Fruit fly (Drosophila melanogaster): ENCODE results near the gene eIF3g1.

eIF3g1 gene

DNA sequence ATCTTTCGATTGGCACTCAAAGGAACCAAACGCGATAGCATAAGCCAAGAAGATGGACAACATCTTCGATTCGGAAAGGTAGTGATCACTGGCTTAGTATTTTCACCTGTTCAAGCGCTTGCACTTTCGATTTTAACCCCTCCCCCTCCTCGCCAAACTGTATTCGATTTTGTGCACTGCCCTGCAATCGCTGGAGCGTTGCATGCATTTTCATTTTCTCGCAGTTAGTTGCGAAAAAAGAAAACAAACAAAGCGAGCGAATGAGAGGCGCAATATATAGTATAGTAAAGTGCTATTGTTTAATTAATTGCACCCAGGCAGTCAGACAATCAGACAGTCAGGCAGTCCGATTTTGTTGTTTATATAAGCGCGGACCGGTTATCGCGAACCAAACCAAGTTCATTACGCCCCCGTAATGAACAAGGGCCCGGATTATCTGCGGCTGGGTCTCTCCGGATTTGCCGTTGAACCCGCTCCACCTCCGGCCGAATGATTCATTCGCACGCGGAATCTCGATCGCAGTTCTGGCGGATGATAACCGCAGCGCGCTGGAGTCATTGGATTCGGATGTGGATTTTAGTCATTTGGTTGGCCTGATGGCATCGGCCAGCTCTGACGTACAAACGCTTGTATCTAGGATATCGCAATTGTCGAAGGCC lies 16.9 kb downstream of the eIF3g1 start:
- TF ChIP-seq psq (GFP tag; optimal IDR thresholded peaks at IDR 0.05) (no peak), dl (GFP tag; optimal IDR thresholded peaks at IDR 0.05; ENCODE audit: insufficient read depth in 1 of 2, partially characterized antibody in 2 of 2) (peak in 1 of 2 experiments; percentile 25)

DNA sequence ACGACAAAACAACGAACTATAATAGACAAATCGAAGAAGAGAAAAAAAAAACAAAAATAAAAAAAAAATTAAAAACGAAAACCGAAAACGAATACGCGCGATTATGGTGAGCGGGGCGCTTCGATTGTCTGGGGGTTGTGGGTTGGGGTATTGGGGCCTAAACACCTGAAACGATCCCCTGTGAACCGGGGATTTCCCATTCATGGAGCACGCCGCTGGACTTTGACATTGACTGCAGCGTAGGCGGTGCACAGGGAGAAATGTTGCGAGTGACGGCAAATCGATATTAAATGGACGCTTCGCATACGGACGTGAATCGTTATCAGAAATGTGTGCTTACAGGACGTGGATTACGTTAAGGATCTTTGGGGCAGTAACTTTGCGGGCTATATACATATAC lies 17.9 kb downstream of the eIF3g1 start:
- no peak for TF ChIP-seq Rel (GFP tag; optimal IDR thresholded peaks at IDR 0.05)
- TF ChIP-seq Rel (tag; optimal IDR thresholded peaks at IDR 0.05): peak; percentile 99
- TF ChIP-seq Hr78 (GFP tag; optimal IDR thresholded peaks at IDR 0.05): no peak
- TF ChIP-seq Hnf4 (GFP tag; optimal IDR thresholded peaks at IDR 0.05): peak; percentile 43

DNA sequence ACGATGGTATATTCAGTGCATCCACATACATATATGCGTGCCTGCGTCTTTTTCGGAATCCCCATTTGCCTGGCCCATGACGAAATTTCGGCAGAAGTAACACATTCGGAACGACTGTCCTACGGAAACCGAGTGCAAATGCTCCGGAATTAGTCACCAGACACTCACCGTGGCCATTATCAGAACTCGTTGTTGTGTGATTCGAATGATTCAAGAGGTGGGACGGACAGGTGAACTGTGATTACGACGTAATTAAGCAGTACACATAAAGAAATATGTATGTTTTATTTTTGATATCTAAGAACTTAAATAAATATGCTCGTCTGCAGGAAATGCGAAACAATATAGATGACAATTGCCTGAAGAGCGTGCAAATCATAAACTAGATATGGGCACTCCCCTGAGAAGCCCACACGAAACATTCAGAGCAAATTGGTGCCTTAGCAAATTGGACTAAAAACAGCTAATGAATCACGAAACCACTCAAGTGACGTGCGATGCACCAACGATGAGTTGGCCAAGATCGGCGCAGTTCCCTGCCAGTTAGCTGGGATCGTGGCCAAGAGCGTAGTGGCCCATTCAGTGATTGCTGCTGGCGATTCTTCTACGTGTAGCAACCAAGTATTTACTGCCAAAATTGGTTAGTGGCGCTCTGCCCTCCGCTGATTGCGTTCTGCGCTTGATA lies 18.7 kb downstream of the eIF3g1 start:
- TF ChIP-seq h (GFP tag; optimal IDR thresholded peaks at IDR 0.05): peak; percentile 46
- TF ChIP-seq lola (GFP tag; optimal IDR thresholded peaks at IDR 0.05): no peak
- no peak for TF ChIP-seq brk (GFP tag; optimal IDR thresholded peaks at IDR 0.05)
- no peak for TF ChIP-seq CG9705 (GFP tag; optimal IDR thresholded peaks at IDR 0.05)
- TF ChIP-seq Vsx2 (GFP tag; optimal IDR thresholded peaks at IDR 0.05; ENCODE audit: partially characterized antibody): no peak
- TF ChIP-seq Myc (optimal IDR thresholded peaks at IDR 0.05): no peak
- TF ChIP-seq Dif (GFP tag; optimal IDR thresholded peaks at IDR 0.05; ENCODE audit: partially characterized antibody): no peak
- peak; percentile 46 for TF ChIP-seq rgr (GFP tag; optimal IDR thresholded peaks at IDR 0.05)
- TF ChIP-seq Abd-B (GFP tag; optimal IDR thresholded peaks at IDR 0.05): no peak
- TF ChIP-seq foxo (GFP tag; optimal IDR thresholded peaks at IDR 0.05): peak in 1 of 2 experiments; percentile 64
- TF ChIP-seq tai (GFP tag; optimal IDR thresholded peaks at IDR 0.05): no peak
- no peak for TF ChIP-seq dl (GFP tag; optimal IDR thresholded peaks at IDR 0.05; ENCODE audit: insufficient read depth in 1 of 2, partially characterized antibody in 2 of 2)
- TF ChIP-seq usp (GFP tag; optimal IDR thresholded peaks at IDR 0.05): no peak
- no peak for TF ChIP-seq Hr78 (GFP tag; optimal IDR thresholded peaks at IDR 0.05)
- TF ChIP-seq dsf (GFP tag; optimal IDR thresholded peaks at IDR 0.05; ENCODE audit: borderline replicate concordance): no peak
- TF ChIP-seq ey (GFP tag; optimal IDR thresholded peaks at IDR 0.05): peak; percentile 60
- TF ChIP-seq woc (GFP tag; optimal IDR thresholded peaks at IDR 0.05): no peak
- TF ChIP-seq psq (GFP tag; optimal IDR thresholded peaks at IDR 0.05): peak; percentile 29
- TF ChIP-seq CrebA (GFP tag; optimal IDR thresholded peaks at IDR 0.05; ENCODE audit: borderline replicate concordance): no peak
- no peak for TF ChIP-seq Rel (GFP tag; optimal IDR thresholded peaks at IDR 0.05)
- TF ChIP-seq Rel (tag; optimal IDR thresholded peaks at IDR 0.05): peak; percentile 75
- TF ChIP-seq sv (GFP tag; optimal IDR thresholded peaks at IDR 0.05): no peak
- TF ChIP-seq Mio (GFP tag; optimal IDR thresholded peaks at IDR 0.05): no peak
- TF ChIP-seq sage (GFP tag; optimal IDR thresholded peaks at IDR 0.05): no peak
- TF ChIP-seq Hnf4 (GFP tag; optimal IDR thresholded peaks at IDR 0.05): no peak
- TF ChIP-seq Dfd (GFP tag; optimal IDR thresholded peaks at IDR 0.05): no peak
- peak; percentile 34 for TF ChIP-seq dmrt93B (GFP tag; optimal IDR thresholded peaks at IDR 0.05)
- peak; percentile 67 for TF ChIP-seq fru (GFP tag; optimal IDR thresholded peaks at IDR 0.05)
- TF ChIP-seq N (GFP tag; optimal IDR thresholded peaks at IDR 0.05): no peak
- no peak for TF ChIP-seq jim (GFP tag; optimal IDR thresholded peaks at IDR 0.05)
- TF ChIP-seq GATAd (GFP tag; optimal IDR thresholded peaks at IDR 0.05): no peak
- TF ChIP-seq Jra (GFP tag; optimal IDR thresholded peaks at IDR 0.05): peak; percentile 21
- TF ChIP-seq Hr83 (GFP tag; optimal IDR thresholded peaks at IDR 0.05; ENCODE audit: poor library complexity, severe bottlenecking): no peak
- TF ChIP-seq Sp1 (GFP tag; optimal IDR thresholded peaks at IDR 0.05): peak; percentile 56
- peak; percentile 44 for TF ChIP-seq HLH106 (tag; optimal IDR thresholded peaks at IDR 0.05)
- peak; percentile 43 for TF ChIP-seq br (GFP tag; optimal IDR thresholded peaks at IDR 0.05)
- TF ChIP-seq pan (optimal IDR thresholded peaks at IDR 0.05): no peak
- peak; percentile 11 for TF ChIP-seq OdsH (GFP tag; optimal IDR thresholded peaks at IDR 0.05)
- TF ChIP-seq CG32264 (GFP tag; optimal IDR thresholded peaks at IDR 0.05): no peak

All from whole organism, wandering third instar larva.